Fruit fly (Drosophila melanogaster) whole organism, embryonic: ENCODE results near the gene CG11600.

Source experiments
- ATbp ChIP-seq: fragments of 200-800 bp; sonication (Bioruptor generic); optimal IDR thresholded peaks from 2 replicates; lab custom pipeline; 2017; ENCODE audit warnings: missing biosample characterization, mild to moderate bottlenecking, missing genetic modification characterization, missing genetic modification reagents
- Atf3 ChIP-seq: fragments of 200-800 bp; sonication (Bioruptor generic); optimal IDR thresholded peaks from 3 replicates; lab custom pipeline; 2016; ENCODE audit warnings: missing biosample characterization, missing genetic modification characterization
- Atf6 ChIP-seq: fragments of 200-800 bp; sonication (Bioruptor generic); IDR thresholded peaks from 2 replicates; pipeline ENCODE4 v1.3.6; 2022; ENCODE audit warnings: missing biosample characterization, missing genetic modification characterization
- BEAF-32 ChIP-seq: fragments of 200-800 bp; sonication (Bioruptor generic); optimal IDR thresholded peaks from 3 replicates; lab custom pipeline; 2017; ENCODE audit warnings: missing biosample characterization, missing genetic modification characterization, mild to moderate bottlenecking, moderate library complexity, missing genetic modification reagents
- CG10274 ChIP-seq: fragments of 200-800 bp; sonication (Bioruptor generic); optimal IDR thresholded peaks from 3 replicates; lab custom pipeline; 2017; ENCODE audit warnings: missing biosample characterization, mild to moderate bottlenecking, missing genetic modification characterization
- CG12942 ChIP-seq: fragments of 200-800 bp; sonication (Bioruptor generic); optimal IDR thresholded peaks from 3 replicates; lab custom pipeline; 2016; ENCODE audit warnings: missing biosample characterization, missing genetic modification characterization
- CG13424 ChIP-seq: fragments of 200-800 bp; sonication (Bioruptor generic); optimal IDR thresholded peaks from 2 replicates; lab custom pipeline; 2019; ENCODE audit warnings: missing biosample characterization, mild to moderate bottlenecking, missing genetic modification characterization, moderate library complexity
- CG14050 ChIP-seq: fragments of 200-800 bp; sonication (Bioruptor generic); IDR thresholded peaks from 3 replicates; pipeline ENCODE4 v1.3.6; 2022; ENCODE audit warnings: missing biosample characterization, missing genetic modification characterization
- CG14667 ChIP-seq: fragments of 200-800 bp; sonication (Bioruptor generic); IDR thresholded peaks from 2 replicates; pipeline ENCODE4 v1.3.6; 2022; ENCODE audit warnings: missing biosample characterization, missing genetic modification characterization
- CG15269 ChIP-seq: fragments of 200-800 bp; sonication (Bioruptor generic); optimal IDR thresholded peaks from 2 replicates; lab custom pipeline; 2018; ENCODE audit warnings: missing biosample characterization, mild to moderate bottlenecking, missing genetic modification characterization, moderate library complexity
- CG17328 ChIP-seq: fragments of 200-800 bp; sonication (Bioruptor generic); IDR thresholded peaks from 2 replicates; pipeline ENCODE4 v1.3.6; 2022; ENCODE audit warnings: missing biosample characterization, missing genetic modification characterization
- CG17359 ChIP-seq: fragments of 200-800 bp; sonication (Bioruptor generic); optimal IDR thresholded peaks from 3 replicates; lab custom pipeline; 2018; ENCODE audit warnings: missing biosample characterization, mild to moderate bottlenecking, missing genetic modification characterization, moderate library complexity
- CG18599 ChIP-seq: fragments of 200-800 bp; sonication (Bioruptor generic); optimal IDR thresholded peaks from 3 replicates; lab custom pipeline; 2017; ENCODE audit warnings: missing biosample characterization, missing genetic modification characterization, mild to moderate bottlenecking, moderate library complexity, missing genetic modification reagents
- CG18619 ChIP-seq: fragments of 200-800 bp; sonication (Bioruptor generic); optimal IDR thresholded peaks from 3 replicates; lab custom pipeline; 2017; ENCODE audit warnings: missing biosample characterization, mild to moderate bottlenecking, missing genetic modification characterization
- CG2120 ChIP-seq: fragments of 200-800 bp; sonication (Bioruptor generic); optimal IDR thresholded peaks from 3 replicates; lab custom pipeline; 2016; ENCODE audit warnings: missing biosample characterization, missing genetic modification characterization
- CG30431 ChIP-seq: fragments of 200-800 bp; sonication (Bioruptor generic); optimal IDR thresholded peaks from 2 replicates; lab custom pipeline; 2017; ENCODE audit warnings: missing biosample characterization, missing genetic modification characterization
- CG4404 ChIP-seq: fragments of 200-800 bp; sonication (Bioruptor generic); IDR thresholded peaks from 2 replicates; pipeline ENCODE4 v1.3.6; 2022; ENCODE audit warnings: missing biosample characterization, missing genetic modification characterization
- CG4424 ChIP-seq: fragments of 200-800 bp; sonication (Bioruptor generic); optimal IDR thresholded peaks from 3 replicates; lab custom pipeline; 2016; ENCODE audit warnings: missing biosample characterization, missing genetic modification characterization
- CG7963 ChIP-seq: fragments of 200-800 bp; sonication (Bioruptor generic); IDR thresholded peaks from 3 replicates; pipeline ENCODE4 v1.3.6; 2022; ENCODE audit warnings: missing biosample characterization, missing genetic modification characterization; ENCODE audit not compliant: partially characterized antibody
- CG8359 ChIP-seq: fragments of 200-800 bp; sonication (Bioruptor generic); optimal IDR thresholded peaks from 2 replicates; lab custom pipeline; 2017; ENCODE audit warnings: missing biosample characterization, mild to moderate bottlenecking, missing genetic modification characterization, borderline replicate concordance
- CG8924 ChIP-seq: fragments of 200-800 bp; optimal IDR thresholded peaks from 3 replicates; lab custom pipeline; 2019; ENCODE audit warnings: missing biosample characterization, mild to moderate bottlenecking, missing genetic modification characterization, moderate library complexity
- CG9437 ChIP-seq: fragments of 200-800 bp; sonication (Bioruptor generic); optimal IDR thresholded peaks from 2 replicates; lab custom pipeline; 2018; ENCODE audit warnings: missing biosample characterization, mild to moderate bottlenecking, missing genetic modification characterization
- CG9727 ChIP-seq: fragments of 200-800 bp; sonication (Bioruptor generic); optimal IDR thresholded peaks from 3 replicates; lab custom pipeline; 2017; ENCODE audit warnings: missing biosample characterization, mild to moderate bottlenecking, missing genetic modification characterization
- CHES-1-like ChIP-seq: fragments of 200-800 bp; sonication (Bioruptor generic); optimal IDR thresholded peaks from 2 replicates; lab custom pipeline; 2016; ENCODE audit warnings: missing biosample characterization, missing genetic modification characterization
- D19B ChIP-seq: fragments of 200-800 bp; sonication (Bioruptor generic); optimal IDR thresholded peaks from 2 replicates; lab custom pipeline; 2017; ENCODE audit warnings: missing biosample characterization, mild to moderate bottlenecking, missing genetic modification characterization
- Dip3 ChIP-seq: fragments of 200-800 bp; sonication (Bioruptor generic); optimal IDR thresholded peaks from 3 replicates; lab custom pipeline; 2016; ENCODE audit warnings: missing biosample characterization, missing genetic modification characterization
- Fer3 ChIP-seq: fragments of 200-800 bp; sonication (Bioruptor generic); optimal IDR thresholded peaks from 2 replicates; lab custom pipeline; 2018; ENCODE audit warnings: missing biosample characterization, mild to moderate bottlenecking, missing genetic modification characterization, moderate library complexity
- HLHmδ ChIP-seq: fragments of 200-800 bp; sonication (Bioruptor generic); optimal IDR thresholded peaks from 2 replicates; lab custom pipeline; 2018; ENCODE audit warnings: missing biosample characterization, mild to moderate bottlenecking, missing genetic modification characterization, moderate library complexity
- Hr51 ChIP-seq, 2 experiments: fragments of 200-800 bp; sonication (Bioruptor generic); optimal IDR thresholded peaks; 2 replicates in 1 of 2; 3 replicates in 1 of 2; lab custom pipeline; 2016 to 2018; ENCODE audit warnings: missing biosample characterization in 2 of 2, missing genetic modification characterization in 2 of 2, mild to moderate bottlenecking in 1 of 2, moderate library complexity in 1 of 2
- Myb ChIP-seq: fragments of 200-800 bp; sonication (Bioruptor generic); optimal IDR thresholded peaks from 2 replicates; lab custom pipeline; 2016; ENCODE audit warnings: missing biosample characterization, missing genetic modification characterization
- Nf-YB ChIP-seq: fragments of 200-800 bp; sonication (Bioruptor generic); optimal IDR thresholded peaks from 3 replicates; lab custom pipeline; 2019; ENCODE audit warnings: missing biosample characterization, mild to moderate bottlenecking, missing genetic modification characterization, moderate library complexity
- Oli ChIP-seq: fragments of 200-800 bp; sonication (Bioruptor generic); optimal IDR thresholded peaks from 2 replicates; lab custom pipeline; 2018; ENCODE audit warnings: missing biosample characterization, mild to moderate bottlenecking, missing genetic modification characterization, moderate library complexity
- Ptx1 ChIP-seq: fragments of 200-800 bp; sonication (Bioruptor generic); IDR thresholded peaks from 2 replicates; pipeline ENCODE4 v1.3.6; 2022; ENCODE audit warnings: missing biosample characterization, missing genetic modification characterization
- Six4 ChIP-seq: fragments of 200-800 bp; sonication (Bioruptor generic); optimal IDR thresholded peaks from 2 replicates; lab custom pipeline; 2016; ENCODE audit warnings: missing biosample characterization, missing genetic modification characterization
- Vsx1 ChIP-seq: fragments of 200-800 bp; sonication (Bioruptor generic); optimal IDR thresholded peaks from 2 replicates; lab custom pipeline; 2017; ENCODE audit warnings: missing biosample characterization, mild to moderate bottlenecking, missing genetic modification characterization, missing genetic modification reagents
- Xbp1 ChIP-seq: fragments of 200-800 bp; sonication (Bioruptor generic); optimal IDR thresholded peaks from 3 replicates; lab custom pipeline; 2016; ENCODE audit warnings: missing biosample characterization, mild to moderate bottlenecking, missing genetic modification characterization
- YL-1 ChIP-seq: fragments of 200-800 bp; sonication (Bioruptor generic); optimal IDR thresholded peaks from 3 replicates; lab custom pipeline; 2017; ENCODE audit warnings: missing biosample characterization, mild to moderate bottlenecking, missing genetic modification characterization
- abd-A ChIP-seq: fragments of 200-800 bp; sonication (Bioruptor generic); optimal IDR thresholded peaks from 3 replicates; lab custom pipeline; 2019; ENCODE audit warnings: missing biosample characterization, mild to moderate bottlenecking, missing genetic modification characterization, moderate library complexity
- az2 ChIP-seq: fragments of 200-800 bp; sonication (Bioruptor generic); optimal IDR thresholded peaks from 3 replicates; lab custom pipeline; 2016; ENCODE audit warnings: missing biosample characterization, missing genetic modification characterization
- bcd ChIP-seq: fragments of 200-800 bp; sonication (Bioruptor generic); optimal IDR thresholded peaks from 2 replicates; lab custom pipeline; 2017; ENCODE audit warnings: missing biosample characterization, mild to moderate bottlenecking, missing genetic modification characterization
- cad ChIP-seq: fragments of >200 bp; optimal IDR thresholded peaks from 2 replicates; lab custom pipeline; 2017; ENCODE audit warnings: missing biosample characterization, missing genetic modification characterization
- cwo ChIP-seq: fragments of 200-800 bp; sonication (Bioruptor generic); optimal IDR thresholded peaks from 3 replicates; lab custom pipeline; 2017; ENCODE audit warnings: missing biosample characterization, missing genetic modification characterization, mild to moderate bottlenecking, moderate library complexity, missing genetic modification reagents
- dpn ChIP-seq, 2 experiments: fragments of 200-800 bp; sonication (Bioruptor generic); optimal IDR thresholded peaks; 3 replicates each; lab custom pipeline; 2016; ENCODE audit warnings: missing biosample characterization in 2 of 2, missing genetic modification characterization in 2 of 2
- gfzf ChIP-seq: fragments of 200-800 bp; sonication (Bioruptor generic); optimal IDR thresholded peaks from 2 replicates; lab custom pipeline; 2016; ENCODE audit warnings: missing biosample characterization, mild to moderate bottlenecking, missing genetic modification characterization, moderate library complexity
- ind ChIP-seq: fragments of 200-800 bp; sonication (Bioruptor generic); optimal IDR thresholded peaks from 3 replicates; lab custom pipeline; 2016; ENCODE audit warnings: missing biosample characterization, missing genetic modification characterization
- schlank ChIP-seq: fragments of 200-800 bp; sonication (Bioruptor generic); optimal IDR thresholded peaks from 2 replicates; lab custom pipeline; 2018; ENCODE audit warnings: missing biosample characterization, mild to moderate bottlenecking, missing genetic modification characterization
- slp2 ChIP-seq: fragments of 200-800 bp; sonication (Bioruptor generic); optimal IDR thresholded peaks from 2 replicates; lab custom pipeline; 2016; ENCODE audit warnings: missing biosample characterization, missing genetic modification characterization
- so ChIP-seq: fragments of 200-800 bp; sonication (Bioruptor generic); IDR thresholded peaks from 3 replicates; pipeline ENCODE4 v1.3.6; 2022; ENCODE audit warnings: missing biosample characterization, missing genetic modification characterization
- tll ChIP-seq, 2 experiments: fragments of 200-800 bp in 1 of 2; fragments of >200 bp in 1 of 2; sonication (Bioruptor generic) in 1 of 2; optimal IDR thresholded peaks; 2 replicates each; lab custom pipeline; 2017 to 2019; ENCODE audit warnings: missing biosample characterization in 2 of 2, missing genetic modification characterization in 2 of 2, mild to moderate bottlenecking in 1 of 2, moderate library complexity in 1 of 2
- wor ChIP-seq: fragments of 200-800 bp; sonication (Bioruptor generic); IDR thresholded peaks from 2 replicates; pipeline ENCODE4 v1.3.6; 2022; ENCODE audit warnings: missing biosample characterization, missing genetic modification characterization

CG11600 gene

dm6 chr3R:12636240-12636639, at the start of gene CG11600:
CG11600 (plus strand) TSS chr3R:12636540.
- TF ChIP-seq Myb (no peak), CG9437 (GFP tag; lab: Kevin White, UChicago) (no peak), wor (GFP tag; lab: Robert Waterston, UW) (no peak), CG14667 (no peak), Dip3 (no peak), ind (no peak), gfzf (GFP tag; lab: Kevin White, UChicago) (no peak), CG10274 (GFP tag; lab: Kevin White, UChicago) (no peak), Six4 (GFP tag; lab: Kevin White, UChicago) (no peak), Ptx1 (no peak), CG8924 (tag; lab: Kevin White, UChicago) (no peak), Nf-YB (GFP tag; lab: Kevin White, UChicago) (no peak), CG7963 (no peak), CG18599 (GFP tag; lab: Kevin White, UChicago) (no peak), CG4424 (GFP tag; lab: Kevin White, UChicago) (no peak), CG12942 (GFP tag; lab: Kevin White, UChicago) (no peak), abd-A (no peak), Vsx1 (GFP tag; lab: Kevin White, UChicago) (no peak)

DNA sequence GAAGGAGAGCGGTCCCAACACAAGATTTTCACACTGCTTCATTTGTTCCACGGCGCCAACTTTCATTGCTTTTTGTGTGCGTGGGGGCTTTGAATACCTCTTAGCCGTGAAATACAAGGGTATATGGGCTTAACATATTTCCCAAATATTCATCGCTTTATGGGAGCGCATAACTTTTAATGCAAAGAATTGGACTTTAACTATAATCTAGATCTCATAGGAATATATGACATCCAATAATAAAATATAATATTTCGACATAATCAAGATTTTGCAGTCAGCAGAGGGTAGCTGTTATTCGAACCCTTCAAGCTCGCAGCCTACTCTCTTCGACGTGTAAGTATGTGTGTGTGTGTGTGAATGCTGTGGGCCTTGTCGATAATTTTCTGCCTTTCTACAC, 44.7 kb upstream of the CG11600 start:
- TF ChIP-seq cwo (GFP tag; lab: Kevin White, UChicago) (peak; percentile 36), CG8359 (GFP tag; lab: Kevin White, UChicago) (no peak), ATbp (GFP tag; lab: Kevin White, UChicago) (peak; percentile 20), D19B (GFP tag; lab: Kevin White, UChicago) (peak; percentile 89), CG30431 (GFP tag; lab: Kevin White, UChicago) (no peak), CG17328 (GFP tag; lab: Robert Waterston, UW) (no peak), Hr51 (GFP tag; optimal IDR thresholded peaks at IDR 0.05; lab: Kevin White, UChicago) (peak in 1 of 2 experiments; percentile 61), Xbp1 (peak; percentile 39), CHES-1-like (GFP tag; lab: Kevin White, UChicago) (no peak), HLHmδ (GFP tag; lab: Kevin White, UChicago) (no peak), so (GFP tag; lab: Robert Waterston, UW) (no peak), CG14050 (GFP tag; lab: Robert Waterston, UW) (no peak), Oli (tag; lab: Kevin White, UChicago) (peak; percentile 48), Atf6 (GFP tag; lab: Robert Waterston, UW) (peak; percentile 41; the same call in 1 of the 2 replicates), CG9727 (peak; percentile 15), CG15269 (tag; lab: Kevin White, UChicago) (peak; percentile 39), Atf3 (GFP tag; lab: Kevin White, UChicago) (no peak), cad (no peak), CG18619 (GFP tag; lab: Kevin White, UChicago) (peak; percentile 18), slp2 (GFP tag; lab: Kevin White, UChicago) (no peak), CG13424 (tag; lab: Kevin White, UChicago) (peak; percentile 24), schlank (tag; lab: Kevin White, UChicago) (no peak), BEAF-32 (GFP tag; lab: Kevin White, UChicago) (no peak), dpn (GFP tag; optimal IDR thresholded peaks at IDR 0.05; lab: Kevin White, UChicago) (peak in 1 of 2 experiments; percentile 11), Fer3 (peak; percentile 32), Ptx1 (peak; percentile 60; the same call in 1 of the 2 replicates), az2 (peak; percentile 9), CG2120 (GFP tag; lab: Kevin White, UChicago) (peak; percentile 64), CG4404 (no peak), tll (GFP tag; optimal IDR thresholded peaks at IDR 0.05; lab: Kevin White, UChicago) (no peak), bcd (GFP tag; lab: Kevin White, UChicago) (peak; percentile 33), CG17359 (tag; lab: Kevin White, UChicago) (peak; percentile 57), YL-1 (GFP tag; lab: Kevin White, UChicago) (no peak)
